Fruit fly (Drosophila melanogaster) whole organism, prepupa: ENCODE measurements around the gene Lcp65Ag1.
A peak's percentile ranks its signal among the peaks of the same experiment; 100 is the strongest.

Experiments used
- Blimp-1 ChIP-seq: fragments of 200-800 bp; sonication (Bioruptor generic); optimal IDR thresholded peaks from 3 replicates; lab custom pipeline; 2017; ENCODE audit warnings: missing biosample characterization, missing genetic modification characterization, mild to moderate bottlenecking, moderate library complexity, missing genetic modification reagents
- CG16779 ChIP-seq: fragments of 200-800 bp; sonication (Bioruptor generic); optimal IDR thresholded peaks from 3 replicates; lab custom pipeline; 2017; ENCODE audit warnings: missing biosample characterization, mild to moderate bottlenecking, missing genetic modification characterization
- CG32006 ChIP-seq: fragments of 200-800 bp; sonication (Bioruptor generic); optimal IDR thresholded peaks from 3 replicates; lab custom pipeline; 2017; ENCODE audit warnings: missing biosample characterization, mild to moderate bottlenecking, missing genetic modification characterization
- CG3919 ChIP-seq: fragments of 200-800 bp; sonication (Bioruptor generic); optimal IDR thresholded peaks from 3 replicates; lab custom pipeline; 2016; ENCODE audit warnings: missing biosample characterization, missing genetic modification characterization
- CG6276 ChIP-seq: fragments of 200-800 bp; sonication (Bioruptor generic); optimal IDR thresholded peaks from 2 replicates; lab custom pipeline; 2017; ENCODE audit warnings: missing biosample characterization, mild to moderate bottlenecking, missing genetic modification characterization
- CG6808 ChIP-seq: fragments of 200-800 bp; sonication (Bioruptor generic); optimal IDR thresholded peaks from 3 replicates; lab custom pipeline; 2017; ENCODE audit warnings: missing biosample characterization, missing genetic modification characterization, mild to moderate bottlenecking, moderate library complexity, missing genetic modification reagents
- CG8119 ChIP-seq: fragments of 200-800 bp; sonication (Bioruptor generic); IDR thresholded peaks from 3 replicates; pipeline ENCODE4 v1.3.6; 2022; ENCODE audit warnings: missing biosample characterization, missing genetic modification characterization
- CG8319 ChIP-seq: fragments of 200-800 bp; sonication (Bioruptor generic); optimal IDR thresholded peaks from 3 replicates; lab custom pipeline; 2016; ENCODE audit warnings: missing biosample characterization, missing genetic modification characterization
- CG8632 ChIP-seq: fragments of 200-800 bp; sonication (Bioruptor generic); optimal IDR thresholded peaks from 3 replicates; lab custom pipeline; 2016; ENCODE audit warnings: missing biosample characterization, missing genetic modification characterization
- Eip75B ChIP-seq: fragments of 200-800 bp; sonication (Bioruptor generic); optimal IDR thresholded peaks from 3 replicates; lab custom pipeline; 2016; ENCODE audit warnings: missing biosample characterization, missing genetic modification characterization
- Ets96B ChIP-seq: fragments of 200-800 bp; optimal IDR thresholded peaks from 2 replicates; lab custom pipeline; 2019; ENCODE audit warnings: missing biosample characterization, mild to moderate bottlenecking, missing genetic modification characterization, moderate library complexity
- Hr38 ChIP-seq: sonication (Bioruptor generic); optimal IDR thresholded peaks from 2 replicates; lab custom pipeline; 2016; ENCODE audit warnings: missing biosample characterization, missing genetic modification characterization
- Hr39 ChIP-seq: fragments of 200-800 bp; sonication (Bioruptor generic); optimal IDR thresholded peaks from 2 replicates; lab custom pipeline; 2016; ENCODE audit warnings: missing biosample characterization, missing genetic modification characterization
- acj6 ChIP-seq: fragments of 200-800 bp; sonication (Bioruptor generic); optimal IDR thresholded peaks from 3 replicates; lab custom pipeline; 2016; ENCODE audit warnings: missing biosample characterization, missing genetic modification characterization
- cyc ChIP-seq: fragments of 200-800 bp; sonication (Bioruptor generic); optimal IDR thresholded peaks from 3 replicates; lab custom pipeline; 2016; ENCODE audit warnings: missing biosample characterization, missing genetic modification characterization
- esn ChIP-seq: fragments of 200-800 bp; sonication (Bioruptor generic); optimal IDR thresholded peaks from 2 replicates; lab custom pipeline; 2016; ENCODE audit warnings: missing biosample characterization, mild to moderate bottlenecking, missing genetic modification characterization, moderate library complexity
- fd85E ChIP-seq: fragments of 200-800 bp; sonication (Bioruptor generic); optimal IDR thresholded peaks from 3 replicates; lab custom pipeline; 2016; ENCODE audit warnings: missing biosample characterization, missing genetic modification characterization
- salr ChIP-seq, 2 experiments: fragments of 200-800 bp; sonication (Bioruptor generic); optimal IDR thresholded peaks; 3 replicates each; lab custom pipeline; 2016 to 2018; ENCODE audit warnings: missing biosample characterization in 2 of 2, missing genetic modification characterization in 2 of 2, mild to moderate bottlenecking in 1 of 2
- spab ChIP-seq: fragments of 200-800 bp; sonication (Bioruptor generic); optimal IDR thresholded peaks from 2 replicates; lab custom pipeline; 2017; ENCODE audit warnings: missing biosample characterization, mild to moderate bottlenecking, missing genetic modification characterization, missing genetic modification reagents
- svp ChIP-seq: fragments of 200-800 bp; sonication (Bioruptor generic); peaks from one replicate; lab custom pipeline; 2016; ENCODE audit warnings: missing biosample characterization, missing genetic modification characterization
- topi ChIP-seq: fragments of 200-800 bp; sonication (Bioruptor generic); optimal IDR thresholded peaks from 3 replicates; lab custom pipeline; 2016; ENCODE audit warnings: missing biosample characterization, missing genetic modification characterization

Gene Lcp65Ag1

dm6 chr3L:6085157-6085556, 49.9 kb downstream of the Lcp65Ag1 start (continued):
- TF ChIP-seq esn (GFP tag; lab: Kevin White, UChicago) (peak; percentile 48), fd85E (GFP tag; lab: Kevin White, UChicago) (no peak), salr (GFP tag; optimal IDR thresholded peaks at IDR 0.05; lab: Kevin White, UChicago) (peak in 1 of 2 experiments; percentile 73), Blimp-1 (GFP tag; lab: Kevin White, UChicago) (no peak), CG6808 (GFP tag; lab: Kevin White, UChicago) (no peak), Hr39 (GFP tag; lab: Kevin White, UChicago) (peak; percentile 7), CG16779 (tag; lab: Kevin White, UChicago) (peak; percentile 6), Hr38 (GFP tag; lab: Kevin White, UChicago) (no peak), CG3919 (GFP tag; lab: Kevin White, UChicago) (peak; percentile 41), Eip75B (GFP tag; lab: Kevin White, UChicago) (no peak), spab (peak; percentile 46), Ets96B (tag; lab: Kevin White, UChicago) (peak; percentile 64), CG32006 (GFP tag; lab: Kevin White, UChicago) (peak; percentile 83), cyc (no peak), CG6276 (peak; percentile 45), CG8319 (GFP tag; lab: Kevin White, UChicago) (no peak), svp (GFP tag; lab: Kevin White, UChicago) (peak; percentile 65), CG8119 (GFP tag; lab: Robert Waterston, UW) (peak; percentile 88), topi (GFP tag; lab: Kevin White, UChicago) (no peak), CG8632 (GFP tag; lab: Kevin White, UChicago) (peak; percentile 73), acj6 (peak; percentile 69)
